Worm (Caenorhabditis elegans) whole organism, L1 larva: Measurements from ENCODE around the gene nep-1.
A peak's percentile ranks its signal among the peaks of the same experiment; 100 is the strongest.

Experiments used
- C16A3.4 ChIP-seq: fragments of 150-350 bp; optimal IDR thresholded peaks from 2 replicates; lab custom pipeline; 2014; ENCODE audit warnings: missing biosample characterization, missing genetic modification characterization
- F16B12.6 ChIP-seq: fragments of 150-350 bp; optimal IDR thresholded peaks from 2 replicates; lab custom pipeline; 2014; ENCODE audit warnings: missing biosample characterization, missing genetic modification characterization
- ama-1 ChIP-seq: fragments of 150-350 bp; optimal IDR thresholded peaks from 2 replicates; lab custom pipeline; 2014
- blmp-1 ChIP-seq: fragments of 150-350 bp; optimal IDR thresholded peaks from 2 replicates; lab custom pipeline; 2014; ENCODE audit warnings: missing biosample characterization, missing genetic modification characterization
- ceh-63 ChIP-seq: fragments of 200-800 bp; sonication (Bioruptor generic); optimal IDR thresholded peaks from 2 replicates; lab custom pipeline; 2018; ENCODE audit warnings: mild to moderate bottlenecking, missing genetic modification characterization, missing compliant biosample characterization
- ceh-82 ChIP-seq, 3 experiments: fragments of 150-350 bp in 1 of 3; sonication (generic microtip) in 2 of 3; optimal IDR thresholded peaks; 2 replicates each; lab custom pipeline; 2014 to 2017; ENCODE audit warnings: missing biosample characterization in 3 of 3, missing genetic modification characterization in 3 of 3
- ceh-88 ChIP-seq: fragments of 200-800 bp; sonication (Bioruptor generic); IDR thresholded peaks from 2 replicates; pipeline ENCODE4 v1.3.6; 2022; ENCODE audit warnings: missing genetic modification characterization, missing compliant biosample characterization
- dpl-1 ChIP-seq, 3 experiments: fragments of 150-350 bp in 2 of 3; sonication (generic microtip) in 1 of 3; optimal IDR thresholded peaks; 2 replicates each; lab custom pipeline; 2014 to 2017; ENCODE audit warnings: missing biosample characterization in 3 of 3, missing genetic modification characterization in 3 of 3, missing genetic modification reagents in 3 of 3
- dsc-1 ChIP-seq: sonication (generic microtip); optimal IDR thresholded peaks from 2 replicates; lab custom pipeline; 2016; ENCODE audit warnings: mild to moderate bottlenecking, missing genetic modification characterization, missing compliant biosample characterization
- efl-3 ChIP-seq: fragments of 200-800 bp; sonication (Bioruptor generic); optimal IDR thresholded peaks from 2 replicates; lab custom pipeline; 2018; ENCODE audit warnings: mild to moderate bottlenecking, missing genetic modification characterization, missing compliant biosample characterization
- elt-3 ChIP-seq, 6 experiments: fragments of 150-350 bp in 1 of 6; sonication (generic microtip); optimal IDR thresholded peaks; 2 replicates each; lab custom pipeline; 2017 to 2018; ENCODE audit warnings: missing biosample characterization in 6 of 6, missing genetic modification characterization in 6 of 6, inconsistent platforms in 1 of 6
- fkh-4 ChIP-seq: sonication (generic microtip); optimal IDR thresholded peaks from 2 replicates; lab custom pipeline; 2016; ENCODE audit warnings: missing compliant biosample characterization, missing genetic modification characterization, borderline replicate concordance
- fkh-8 ChIP-seq: sonication (generic microtip); optimal IDR thresholded peaks from 2 replicates; lab custom pipeline; 2016; ENCODE audit warnings: mild to moderate bottlenecking, missing genetic modification characterization, missing compliant biosample characterization
- fos-1 ChIP-seq: fragments of 150-350 bp; optimal IDR thresholded peaks from 2 replicates; lab custom pipeline; 2014; ENCODE audit warnings: missing biosample characterization, missing genetic modification characterization
- hlh-17 ChIP-seq: fragments of 200-800 bp; sonication (Bioruptor generic); optimal IDR thresholded peaks from 2 replicates; lab custom pipeline; 2018; ENCODE audit warnings: missing genetic modification characterization, mild to moderate bottlenecking, missing compliant biosample characterization, moderate library complexity, borderline replicate concordance
- hlh-4 ChIP-seq: sonication (generic microtip); optimal IDR thresholded peaks from 2 replicates; lab custom pipeline; 2016; ENCODE audit warnings: mild to moderate bottlenecking, missing genetic modification characterization, missing compliant biosample characterization
- isw-1 ChIP-seq: fragments of 200-800 bp; sonication (Bioruptor generic); IDR thresholded peaks from 2 replicates; pipeline ENCODE4 v1.3.6; 2022; ENCODE audit warnings: missing genetic modification characterization, missing compliant biosample characterization
- jun-1 ChIP-seq: fragments of 150-350 bp; optimal IDR thresholded peaks from 2 replicates; lab custom pipeline; 2014; ENCODE audit warnings: missing biosample characterization, missing genetic modification reagents, missing genetic modification characterization
- lin-14 ChIP-seq: fragments of 200-800 bp; sonication (Bioruptor generic); optimal IDR thresholded peaks from 2 replicates; lab custom pipeline; 2018; ENCODE audit warnings: mild to moderate bottlenecking, missing genetic modification characterization, moderate library complexity, missing compliant biosample characterization
- lin-15B ChIP-seq: fragments of 150-350 bp; sonication (generic microtip); optimal IDR thresholded peaks from 3 replicates; lab custom pipeline; 2014; ENCODE audit warnings: missing biosample characterization, missing genetic modification characterization
- lin-35 ChIP-seq, 2 experiments: fragments of 150-350 bp; optimal IDR thresholded peaks; 2 replicates each; lab custom pipeline; 2014; ENCODE audit warnings: missing biosample characterization in 2 of 2, missing genetic modification characterization in 2 of 2, missing genetic modification reagents in 2 of 2
- lsy-2 ChIP-seq, 2 experiments: fragments of 150-350 bp; optimal IDR thresholded peaks; 2 replicates each; lab custom pipeline; 2014; ENCODE audit warnings: missing biosample characterization in 2 of 2, missing genetic modification characterization in 2 of 2
- mab-9 ChIP-seq: fragments of 200-800 bp; sonication (Bioruptor generic); IDR thresholded peaks from 2 replicates; pipeline ENCODE4 v1.3.6; 2022; ENCODE audit warnings: missing genetic modification reagents, missing genetic modification characterization, missing compliant biosample characterization
- mdl-1 ChIP-seq, 2 experiments: fragments of 150-350 bp; optimal IDR thresholded peaks; 2 replicates each; lab custom pipeline; 2014 to 2017; ENCODE audit warnings: missing biosample characterization in 2 of 2, missing genetic modification characterization in 2 of 2, inconsistent platforms in 1 of 2
- mep-1 ChIP-seq: fragments of 150-350 bp; optimal IDR thresholded peaks from 2 replicates; lab custom pipeline; 2014; ENCODE audit warnings: missing biosample characterization, missing genetic modification characterization
- nhr-12 ChIP-seq: sonication (generic microtip); optimal IDR thresholded peaks from 2 replicates; lab custom pipeline; 2017; ENCODE audit warnings: missing biosample characterization, missing genetic modification characterization
- nhr-20 ChIP-seq: sonication (generic microtip); optimal IDR thresholded peaks from 2 replicates; lab custom pipeline; 2016; ENCODE audit warnings: mild to moderate bottlenecking, missing genetic modification characterization, missing compliant biosample characterization
- nhr-237 ChIP-seq: fragments of 150-350 bp; optimal IDR thresholded peaks from 2 replicates; lab custom pipeline; 2014; ENCODE audit warnings: missing biosample characterization, missing genetic modification characterization
- nhr-47 ChIP-seq: sonication (generic microtip); optimal IDR thresholded peaks from 2 replicates; lab custom pipeline; 2016; ENCODE audit warnings: mild to moderate bottlenecking, missing genetic modification characterization, moderate library complexity, missing compliant biosample characterization
- nhr-71 ChIP-seq: sonication (generic microtip); optimal IDR thresholded peaks from 2 replicates; lab custom pipeline; 2016; ENCODE audit warnings: mild to moderate bottlenecking, missing genetic modification characterization, moderate library complexity, missing compliant biosample characterization
- nhr-76 ChIP-seq: sonication (generic microtip); optimal IDR thresholded peaks from 2 replicates; lab custom pipeline; 2017; ENCODE audit warnings: missing biosample characterization, missing genetic modification characterization
- nhr-84 ChIP-seq: sonication (generic microtip); optimal IDR thresholded peaks from 2 replicates; lab custom pipeline; 2017; ENCODE audit warnings: missing biosample characterization, missing genetic modification characterization
- nhr-85 ChIP-seq: sonication (generic microtip); peaks from one replicate; lab custom pipeline; 2016; ENCODE audit warnings: missing genetic modification characterization, inconsistent platforms, missing compliant biosample characterization
- nhr-90 ChIP-seq: sonication (generic microtip); optimal IDR thresholded peaks from 2 replicates; lab custom pipeline; 2016; ENCODE audit warnings: mild to moderate bottlenecking, missing genetic modification characterization, missing compliant biosample characterization; ENCODE audit not compliant: poor library complexity
- rnt-1 ChIP-seq: sonication (generic microtip); optimal IDR thresholded peaks from 2 replicates; lab custom pipeline; 2016; ENCODE audit warnings: mild to moderate bottlenecking, missing genetic modification characterization, moderate library complexity, missing compliant biosample characterization
- skn-1 ChIP-seq: fragments of 150-350 bp; optimal IDR thresholded peaks from 2 replicates; lab custom pipeline; 2014; ENCODE audit warnings: missing biosample characterization, missing genetic modification characterization
- snu-23 ChIP-seq: sonication (generic microtip); optimal IDR thresholded peaks from 2 replicates; lab custom pipeline; 2016; ENCODE audit warnings: missing genetic modification characterization, missing compliant biosample characterization
- sox-4 ChIP-seq: sonication (generic microtip); optimal IDR thresholded peaks from 2 replicates; lab custom pipeline; 2016; ENCODE audit warnings: missing genetic modification characterization, missing compliant biosample characterization
- sptf-1 ChIP-seq: fragments of 150-350 bp; optimal IDR thresholded peaks from 2 replicates; lab custom pipeline; 2014; ENCODE audit warnings: missing biosample characterization, missing genetic modification characterization
- swsn-7 ChIP-seq: sonication (generic microtip); optimal IDR thresholded peaks from 2 replicates; lab custom pipeline; 2016; ENCODE audit warnings: missing genetic modification characterization, missing compliant biosample characterization
- tbx-2 ChIP-seq: sonication (generic microtip); optimal IDR thresholded peaks from 2 replicates; lab custom pipeline; 2016; ENCODE audit warnings: missing genetic modification characterization, missing compliant biosample characterization
- unc-130 ChIP-seq: fragments of 150-350 bp; optimal IDR thresholded peaks from 2 replicates; lab custom pipeline; 2017; ENCODE audit warnings: missing biosample characterization, missing genetic modification characterization, inconsistent platforms
- unc-86 ChIP-seq: sonication (generic microtip); optimal IDR thresholded peaks from 2 replicates; lab custom pipeline; 2016; ENCODE audit warnings: missing genetic modification characterization, missing compliant biosample characterization
- xbp-1 ChIP-seq: sonication (generic microtip); optimal IDR thresholded peaks from 2 replicates; lab custom pipeline; 2016; ENCODE audit warnings: missing genetic modification characterization, missing compliant biosample characterization
- zag-1 ChIP-seq: fragments of 150-350 bp; optimal IDR thresholded peaks from 2 replicates; lab custom pipeline; 2014; ENCODE audit warnings: missing biosample characterization, missing genetic modification characterization
- zip-4 ChIP-seq: fragments of 200-800 bp; sonication (Bioruptor generic); optimal IDR thresholded peaks from 2 replicates; lab custom pipeline; 2018; ENCODE audit warnings: mild to moderate bottlenecking, missing genetic modification characterization, moderate library complexity, missing compliant biosample characterization

The nep-1 gene

DNA sequence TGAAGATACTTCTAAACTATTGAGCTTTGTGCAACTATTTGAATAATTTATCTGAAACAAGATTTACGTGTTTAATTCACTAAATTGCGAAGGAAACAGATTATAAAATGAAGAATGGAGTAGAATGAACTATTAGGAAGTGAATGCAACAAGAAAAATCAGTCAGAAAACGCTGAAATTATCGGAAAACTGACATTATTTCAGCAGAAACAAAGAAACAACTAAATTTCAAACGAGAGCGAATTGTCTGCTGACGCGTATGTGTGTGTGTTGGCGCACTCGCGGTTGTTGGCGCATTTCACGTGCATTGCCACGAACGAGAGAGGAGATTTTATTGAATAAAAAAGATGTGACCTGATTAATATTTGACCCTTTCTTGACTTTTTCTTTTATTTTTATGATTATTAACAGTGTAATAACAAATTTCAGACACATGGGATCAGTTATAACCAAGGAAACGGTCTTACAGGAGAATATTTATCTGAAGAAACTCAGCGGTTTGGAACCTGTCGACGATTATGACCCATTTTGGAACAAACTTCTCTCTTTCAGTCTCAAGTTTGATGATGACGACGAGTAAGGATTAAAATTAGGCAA lies 19.0 kb upstream of the nep-1 start, which contains the start of the genes trr-1 and C47D12.2 (continued):
- TF ChIP-seq ceh-63: no peak
- TF ChIP-seq jun-1 (tag; lab: Kevin White, UChicago): peak; percentile 44
- no peak for TF ChIP-seq zip-4 (GFP tag; lab: Kevin White, UChicago)
- TF ChIP-seq F16B12.6 (tag; lab: Kevin White, UChicago): peak; percentile 64
- no peak for TF ChIP-seq efl-3 (GFP tag; lab: Kevin White, UChicago)
- no peak for TF ChIP-seq hlh-4 (tag; lab: Kevin White, UChicago)
- TF ChIP-seq mab-9 (GFP tag; lab: Robert Waterston, UW): no peak
- peak; percentile 85 to 91 for TF ChIP-seq lin-35 (GFP tag; optimal IDR thresholded peaks at IDR 0.05; lab: Kevin White, UChicago)
- peak; percentile 81 to 88 (median 87) for TF ChIP-seq dpl-1 (GFP tag; optimal IDR thresholded peaks at IDR 0.05; lab: Kevin White, UChicago)
- TF ChIP-seq, all 84 proteins: peak for 32

DNA sequence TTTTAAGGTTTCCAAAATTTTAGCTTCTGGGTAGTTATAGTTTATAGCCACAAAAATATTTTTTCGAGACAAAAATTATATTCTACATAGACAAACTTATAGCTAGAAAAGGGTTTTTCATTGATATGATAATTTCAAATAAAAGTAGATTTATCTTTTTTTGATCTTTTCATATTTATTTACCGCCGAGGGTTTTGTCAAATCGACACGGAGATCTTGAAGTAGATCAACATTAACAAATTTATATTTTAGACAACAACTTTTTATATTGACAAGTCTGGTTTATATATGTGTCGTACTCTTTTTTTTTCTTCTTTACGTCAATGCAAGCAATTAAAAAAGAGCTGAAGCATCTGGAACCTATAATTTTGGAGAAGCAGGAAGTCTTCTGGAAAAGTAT lies 1.9 kb upstream of the nep-1 start:
- no peak for TF ChIP-seq mdl-1 (tag; optimal IDR thresholded peaks at IDR 0.05; lab: Kevin White, UChicago)
- peak; percentile 38 for TF ChIP-seq fkh-4 (tag; lab: Kevin White, UChicago)
- no peak for TF ChIP-seq nhr-84
- TF ChIP-seq nhr-47 (tag; lab: Kevin White, UChicago): no peak
- TF ChIP-seq elt-3 (tag; optimal IDR thresholded peaks at IDR 0.05; lab: Kevin White, UChicago): no peak
- no peak for TF ChIP-seq zip-4 (GFP tag; lab: Kevin White, UChicago)

DNA sequence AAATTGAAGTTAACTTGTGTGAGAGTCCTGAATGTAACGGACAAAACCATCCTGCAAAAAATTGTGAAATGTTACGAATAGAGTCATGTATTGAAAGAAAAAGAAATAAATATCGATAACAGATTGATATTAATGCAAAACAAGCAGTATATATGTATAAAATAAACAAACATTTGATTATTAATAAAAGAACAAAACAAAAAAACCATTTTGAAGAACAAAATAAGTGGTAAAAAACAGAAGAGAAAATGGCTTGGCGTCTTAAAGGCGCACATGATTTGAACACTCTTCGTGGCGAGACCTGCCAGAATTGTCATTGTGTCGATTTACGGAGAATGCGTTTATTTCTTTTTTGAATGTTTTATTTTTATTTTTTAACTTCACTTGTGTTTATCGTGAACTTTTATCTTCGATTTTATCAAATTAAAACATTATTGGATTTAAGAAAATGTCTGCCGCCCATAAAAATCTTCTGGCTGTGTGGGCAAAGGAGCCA lies 4.3 kb downstream of the nep-1 start, which contains the start of the genes rad-23 and rpn-12:
Gene rad-23 (minus strand): TSS at position 51 of the 496 bp plus-strand sequence.
Gene rpn-12 (plus strand): TSS at position 446 of the 496 bp plus-strand sequence.
- TF ChIP-seq isw-1 (GFP tag; lab: Robert Waterston, UW) (peak; percentile 37; the same call in 1 of the 2 replicates), lin-15B (tag; lab: Kevin White, UChicago) (peak; percentile 60), blmp-1 (tag; lab: Kevin White, UChicago) (peak; percentile 75), unc-86 (tag; lab: Kevin White, UChicago) (peak; percentile 21), xbp-1 (tag; lab: Kevin White, UChicago) (peak; percentile 51), F16B12.6 (tag; lab: Kevin White, UChicago) (peak; percentile 30), snu-23 (GFP tag; lab: Kevin White, UChicago) (peak; percentile 69), dpl-1 (GFP tag; optimal IDR thresholded peaks at IDR 0.05; lab: Kevin White, UChicago) (peak; percentile 59 to 75 (median 65)), nhr-237 (no peak), fkh-8 (tag; lab: Kevin White, UChicago) (peak; percentile 11), elt-3 (tag; optimal IDR thresholded peaks at IDR 0.05; lab: Kevin White, UChicago) (peak in 2 of 6 experiments; percentile 12 to 47), sox-4 (no peak), mdl-1 (tag; optimal IDR thresholded peaks at IDR 0.05; lab: Kevin White, UChicago) (peak in 1 of 2 experiments; percentile 22), dsc-1 (peak; percentile 19), nhr-85 (tag; lab: Kevin White, UChicago) (peak; percentile 73), lin-35 (GFP tag; optimal IDR thresholded peaks at IDR 0.05; lab: Kevin White, UChicago) (peak; percentile 77 to 85), hlh-17 (GFP tag; lab: Kevin White, UChicago) (no peak), sptf-1 (no peak), ceh-82 (tag; optimal IDR thresholded peaks at IDR 0.05; lab: Kevin White, UChicago) (peak in 2 of 3 experiments; percentile 31 to 53), lin-14 (GFP tag; lab: Kevin White, UChicago) (peak; percentile 61), ceh-88 (GFP tag; lab: Robert Waterston, UW) (no peak), jun-1 (tag; lab: Kevin White, UChicago) (no peak), fos-1 (tag; lab: Kevin White, UChicago) (peak; percentile 15), zag-1 (tag; lab: Kevin White, UChicago) (no peak), mep-1 (tag; lab: Kevin White, UChicago) (peak; percentile 87), nhr-76 (tag; lab: Kevin White, UChicago) (no peak), efl-3 (GFP tag; lab: Kevin White, UChicago) (no peak), nhr-90 (tag; lab: Kevin White, UChicago) (peak; percentile 24), skn-1 (peak; percentile 100), nhr-71 (tag; lab: Kevin White, UChicago) (peak; percentile 66), unc-130 (tag; lab: Kevin White, UChicago) (peak; percentile 60), nhr-47 (tag; lab: Kevin White, UChicago) (peak; percentile 48), swsn-7 (tag; lab: Kevin White, UChicago) (peak; percentile 39), tbx-2 (peak; percentile 41), C16A3.4 (tag; lab: Kevin White, UChicago) (peak; percentile 70), lsy-2 (tag; optimal IDR thresholded peaks at IDR 0.05; lab: Kevin White, UChicago) (peak; percentile 76 to 91), nhr-20 (peak; percentile 36), ama-1 (lab: Kevin White, UChicago) (no peak), nhr-12 (tag; lab: Kevin White, UChicago) (no peak), mab-9 (GFP tag; lab: Robert Waterston, UW) (no peak), rnt-1 (tag; lab: Kevin White, UChicago) (peak; percentile 50)
